Fruit fly (Drosophila melanogaster): ENCODE results near the gene CG13760.

Gene CG13760

DNA sequence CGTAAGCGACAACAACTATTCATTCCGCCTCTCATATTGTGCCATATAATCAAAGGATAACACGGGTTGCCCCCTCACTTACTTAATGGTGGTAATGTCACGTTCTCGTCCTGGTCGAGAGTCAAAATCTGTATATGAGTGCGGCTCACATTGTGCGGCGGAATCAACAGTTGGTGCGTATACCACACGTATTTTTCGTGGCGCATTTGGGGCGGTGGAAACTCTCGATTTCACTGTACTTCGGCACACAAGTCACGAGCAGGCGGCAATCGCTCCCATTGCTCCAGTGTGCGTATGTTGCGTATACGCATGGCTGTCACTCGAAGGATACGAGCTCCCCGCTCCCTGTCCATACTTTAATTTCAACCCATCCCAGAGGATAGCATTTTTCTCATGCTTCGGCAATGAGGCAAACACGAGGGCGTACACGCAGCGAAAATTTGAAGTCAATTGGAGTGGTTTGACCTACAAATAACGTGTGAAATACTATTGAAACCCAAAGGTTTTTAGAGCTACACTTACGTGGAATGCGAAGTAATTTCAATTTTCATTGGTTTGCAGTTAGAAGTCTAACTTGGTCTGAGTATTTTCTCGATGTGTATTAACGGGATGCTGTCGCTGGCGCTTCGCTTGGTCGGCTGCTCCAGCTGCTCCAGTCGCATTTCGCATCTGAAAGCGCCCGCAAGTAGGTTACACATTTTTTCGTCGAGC lies 3.6 kb downstream of the CG13760 start (continued):
- peak; percentile 70 for TF ChIP-seq CG32772 (GFP tag; IDR thresholded peaks at IDR 0.05)
- no peak for TF ChIP-seq ro (GFP tag; IDR thresholded peaks at IDR 0.05)
- no peak for TF ChIP-seq CG33557 (GFP tag; optimal IDR thresholded peaks at IDR 0.05)
- peak; percentile 83 for TF ChIP-seq HLH54F (GFP tag; optimal IDR thresholded peaks at IDR 0.05)
- TF ChIP-seq CG1529 (GFP tag; optimal IDR thresholded peaks at IDR 0.05), result no peak
- TF ChIP-seq ato (GFP tag; IDR thresholded peaks at IDR 0.05; ENCODE audit: partially characterized antibody), result no peak
- TF ChIP-seq CG6765 (GFP tag; optimal IDR thresholded peaks at IDR 0.05), result peak; percentile 76
- TF ChIP-seq gcm2 (GFP tag; optimal IDR thresholded peaks at IDR 0.05), result peak; percentile 52
- TF ChIP-seq cas (GFP tag; IDR thresholded peaks at IDR 0.05), result peak; percentile 62; the same call in 1 of the 2 replicates
- TF ChIP-seq Neu2 (GFP tag; optimal IDR thresholded peaks at IDR 0.05; ENCODE audit: borderline replicate concordance), result no peak
- peak; percentile 55 for TF ChIP-seq CG4854 (GFP tag; optimal IDR thresholded peaks at IDR 0.05)
- peak; percentile 51 for TF ChIP-seq HmgZ (tag; optimal IDR thresholded peaks at IDR 0.05)
- no peak for TF ChIP-seq aop (GFP tag; IDR thresholded peaks at IDR 0.05)
- peak; percentile 69 for TF ChIP-seq pum (GFP tag; optimal IDR thresholded peaks at IDR 0.05)
- TF ChIP-seq CG2712 (tag; optimal IDR thresholded peaks at IDR 0.05), result peak; percentile 54
- peak; percentile 39 for TF ChIP-seq Nf-YB (GFP tag; optimal IDR thresholded peaks at IDR 0.05)
- no peak for TF ChIP-seq dmrt11E (tag; optimal IDR thresholded peaks at IDR 0.05)
- no peak for TF ChIP-seq CG16813 (GFP tag; IDR thresholded peaks at IDR 0.05; ENCODE audit: partially characterized antibody)
- peak; percentile 49 for TF ChIP-seq CG4820 (GFP tag; optimal IDR thresholded peaks at IDR 0.05)
- TF ChIP-seq CG18599 (GFP tag; optimal IDR thresholded peaks at IDR 0.05), result peak; percentile 96
- TF ChIP-seq Dp (GFP tag; optimal IDR thresholded peaks at IDR 0.05), result no peak
- TF ChIP-seq CG3065 (GFP tag; optimal IDR thresholded peaks at IDR 0.05), result no peak
- TF ChIP-seq dm (GFP tag; optimal IDR thresholded peaks at IDR 0.05), result peak; percentile 44
- TF ChIP-seq z (GFP tag; IDR thresholded peaks at IDR 0.05), result peak; percentile 22; the same call in 1 of the 3 replicates
- TF ChIP-seq D19A (tag; optimal IDR thresholded peaks at IDR 0.05), result peak; percentile 33
- no peak for TF ChIP-seq da (GFP tag; optimal IDR thresholded peaks at IDR 0.05)
- peak; percentile 68 for TF ChIP-seq klu (GFP tag; IDR thresholded peaks at IDR 0.05)
- no peak for TF ChIP-seq dimm (GFP tag; IDR thresholded peaks at IDR 0.05)
- peak; percentile 74 for TF ChIP-seq CG31224 (GFP tag; IDR thresholded peaks at IDR 0.05)
- TF ChIP-seq CG7786 (GFP tag; optimal IDR thresholded peaks at IDR 0.05), result peak; percentile 85
- TF ChIP-seq Dfd (GFP tag; optimal IDR thresholded peaks at IDR 0.05), result no peak
- no peak for TF ChIP-seq h (optimal IDR thresholded peaks at IDR 0.05)
- TF ChIP-seq wdn (GFP tag; IDR thresholded peaks at IDR 0.05), result peak; percentile 71; the same call in 1 of the 2 replicates
- TF ChIP-seq CG15601 (tag; optimal IDR thresholded peaks at IDR 0.05), result no peak
- TF ChIP-seq Dek (tag; optimal IDR thresholded peaks at IDR 0.05), result peak; percentile 67
- peak; percentile 79 for TF ChIP-seq sob (GFP tag; IDR thresholded peaks at IDR 0.05)
- TF ChIP-seq kay (GFP tag; optimal IDR thresholded peaks at IDR 0.05), result peak; percentile 33
- TF ChIP-seq CG15073 (GFP tag; optimal IDR thresholded peaks at IDR 0.05), result peak; percentile 11
- peak; percentile 59 for TF ChIP-seq CG15011 (GFP tag; optimal IDR thresholded peaks at IDR 0.05)
- no peak for TF ChIP-seq CG30020 (tag; optimal IDR thresholded peaks at IDR 0.05)
- TF ChIP-seq CG14667 (GFP tag; IDR thresholded peaks at IDR 0.05), result peak; percentile 61
- peak; percentile 26 for TF ChIP-seq CG2875 (GFP tag; optimal IDR thresholded peaks at IDR 0.05)
- TF ChIP-seq CG8290 (GFP tag; optimal IDR thresholded peaks at IDR 0.05), result no peak
- peak in 1 of 2 experiments; percentile 91 for TF ChIP-seq CG8290 (tag; optimal IDR thresholded peaks at IDR 0.05)
- peak; percentile 60 for TF ChIP-seq ERR (GFP tag; optimal IDR thresholded peaks at IDR 0.05)
- peak; percentile 84 for TF ChIP-seq ci (GFP tag; IDR thresholded peaks at IDR 0.05)
- TF ChIP-seq Camta (GFP tag; optimal IDR thresholded peaks at IDR 0.05), result peak; percentile 46
- TF ChIP-seq CG13296 (GFP tag; optimal IDR thresholded peaks at IDR 0.05), result peak; percentile 66
- no peak for TF ChIP-seq C15 (GFP tag; IDR thresholded peaks at IDR 0.05)
- TF ChIP-seq CG10565 (GFP tag; optimal IDR thresholded peaks at IDR 0.05), result no peak
- TF ChIP-seq Fer3 (tag; optimal IDR thresholded peaks at IDR 0.05), result peak; percentile 81

All from whole organism, embryonic.